Fruit fly (Drosophila melanogaster) whole organism, embryonic: ENCODE results near the gene CG15930.
A peak's percentile ranks its signal among the peaks of the same experiment; 100 is the strongest.

Experiments used
- Abd-B ChIP-seq: fragments of 200-800 bp; sonication (Bioruptor generic); optimal IDR thresholded peaks from 2 replicates; lab custom pipeline; 2018; ENCODE audit warnings: missing biosample characterization, mild to moderate bottlenecking, missing genetic modification characterization, moderate library complexity
- Ada2b ChIP-seq: fragments of 200-800 bp; sonication (Bioruptor generic); IDR thresholded peaks from 2 replicates; pipeline ENCODE4 v1.3.6; 2022; ENCODE audit warnings: missing biosample characterization, missing genetic modification characterization
- CG10959 ChIP-seq: fragments of 200-800 bp; sonication (Bioruptor generic); IDR thresholded peaks from 2 replicates; pipeline ENCODE4 v1.3.6; 2022; ENCODE audit warnings: missing biosample characterization, missing genetic modification characterization
- CG12104 ChIP-seq: fragments of 200-800 bp; sonication (Bioruptor generic); optimal IDR thresholded peaks from 3 replicates; lab custom pipeline; 2016; ENCODE audit warnings: missing biosample characterization, missing genetic modification characterization
- CG12299 ChIP-seq: fragments of 200-800 bp; sonication (Bioruptor generic); optimal IDR thresholded peaks from 2 replicates; lab custom pipeline; 2018; ENCODE audit warnings: missing biosample characterization, mild to moderate bottlenecking, missing genetic modification characterization
- CG12659 ChIP-seq: fragments of 200-800 bp; sonication (Bioruptor generic); optimal IDR thresholded peaks from 3 replicates; lab custom pipeline; 2017; ENCODE audit warnings: mild to moderate bottlenecking, missing biosample characterization, missing genetic modification reagents, missing genetic modification characterization
- CG12942 ChIP-seq: fragments of 200-800 bp; sonication (Bioruptor generic); optimal IDR thresholded peaks from 3 replicates; lab custom pipeline; 2016; ENCODE audit warnings: missing biosample characterization, missing genetic modification characterization
- CG14014 ChIP-seq: fragments of 200-800 bp; sonication (Bioruptor generic); IDR thresholded peaks from 2 replicates; pipeline ENCODE4 v1.3.6; 2022; ENCODE audit warnings: missing biosample characterization, missing genetic modification characterization
- CG15514 ChIP-seq: fragments of 200-800 bp; sonication (Bioruptor generic); optimal IDR thresholded peaks from 3 replicates; lab custom pipeline; 2017; ENCODE audit warnings: missing biosample characterization, missing genetic modification characterization, mild to moderate bottlenecking, moderate library complexity, missing genetic modification reagents
- CG17385 ChIP-seq: fragments of 200-800 bp; sonication (Bioruptor generic); optimal IDR thresholded peaks from 3 replicates; lab custom pipeline; 2018; ENCODE audit warnings: missing biosample characterization, mild to moderate bottlenecking, missing genetic modification characterization
- CG17802 ChIP-seq: fragments of 200-800 bp; sonication (Bioruptor generic); optimal IDR thresholded peaks from 2 replicates; lab custom pipeline; 2018; ENCODE audit warnings: missing biosample characterization, mild to moderate bottlenecking, missing genetic modification characterization, moderate library complexity
- CG17912 ChIP-seq: fragments of 200-800 bp; sonication (Bioruptor generic); optimal IDR thresholded peaks from 2 replicates; lab custom pipeline; 2018; ENCODE audit warnings: missing biosample characterization, mild to moderate bottlenecking, missing genetic modification characterization
- CG18262 ChIP-seq: fragments of 200-800 bp; optimal IDR thresholded peaks from 3 replicates; lab custom pipeline; 2019; ENCODE audit warnings: missing biosample characterization, mild to moderate bottlenecking, missing genetic modification characterization, moderate library complexity
- CG1832 ChIP-seq: fragments of 200-800 bp; sonication (Bioruptor generic); optimal IDR thresholded peaks from 2 replicates; lab custom pipeline; 2017; ENCODE audit warnings: missing biosample characterization, mild to moderate bottlenecking, missing genetic modification characterization, inconsistent platforms
- CG18599 ChIP-seq: fragments of 200-800 bp; sonication (Bioruptor generic); optimal IDR thresholded peaks from 3 replicates; lab custom pipeline; 2017; ENCODE audit warnings: missing biosample characterization, missing genetic modification characterization, mild to moderate bottlenecking, moderate library complexity, missing genetic modification reagents
- CG34376 ChIP-seq: fragments of 200-800 bp; sonication (Bioruptor generic); optimal IDR thresholded peaks from 2 replicates; lab custom pipeline; 2018; ENCODE audit warnings: missing biosample characterization, mild to moderate bottlenecking, missing genetic modification characterization
- CG3838 ChIP-seq: fragments of 200-800 bp; sonication (Bioruptor generic); optimal IDR thresholded peaks from 3 replicates; lab custom pipeline; 2016; ENCODE audit warnings: missing biosample characterization, missing genetic modification characterization
- CG3995 ChIP-seq: fragments of 200-800 bp; sonication (Bioruptor generic); optimal IDR thresholded peaks from 3 replicates; lab custom pipeline; 2016; ENCODE audit warnings: missing biosample characterization, missing genetic modification characterization
- CG5953 ChIP-seq: fragments of 200-800 bp; sonication (Bioruptor generic); IDR thresholded peaks from 2 replicates; pipeline ENCODE4 v1.3.6; 2022; ENCODE audit warnings: missing biosample characterization, missing genetic modification characterization
- CG6791 ChIP-seq: fragments of 200-800 bp; sonication (Bioruptor generic); IDR thresholded peaks from 3 replicates; pipeline ENCODE4 v1.3.6; 2022; ENCODE audit warnings: missing biosample characterization, missing genetic modification characterization; ENCODE audit not compliant: partially characterized antibody
- CG8478 ChIP-seq: fragments of >200 bp; optimal IDR thresholded peaks from 2 replicates; lab custom pipeline; 2018
- CG8924 ChIP-seq: fragments of 200-800 bp; optimal IDR thresholded peaks from 3 replicates; lab custom pipeline; 2019; ENCODE audit warnings: missing biosample characterization, mild to moderate bottlenecking, missing genetic modification characterization, moderate library complexity
- CG9437 ChIP-seq: fragments of 200-800 bp; sonication (Bioruptor generic); optimal IDR thresholded peaks from 2 replicates; lab custom pipeline; 2018; ENCODE audit warnings: missing biosample characterization, mild to moderate bottlenecking, missing genetic modification characterization
- Chrac-16 ChIP-seq: fragments of 200-800 bp; sonication (Bioruptor generic); optimal IDR thresholded peaks from 3 replicates; lab custom pipeline; 2016; ENCODE audit warnings: missing biosample characterization, missing genetic modification characterization
- E2f1 ChIP-seq: fragments of 200-800 bp; sonication (Bioruptor generic); IDR thresholded peaks from 2 replicates; pipeline ENCODE4 v1.3.6; 2022; ENCODE audit warnings: missing biosample characterization, missing genetic modification characterization
- Eip74EF ChIP-seq, 2 experiments: fragments of 200-800 bp in 1 of 2; fragments of >200 bp in 1 of 2; sonication (Bioruptor generic) in 1 of 2; optimal IDR thresholded peaks; 2 replicates each; lab custom pipeline; 2017 to 2019; ENCODE audit warnings: missing biosample characterization in 2 of 2, missing genetic modification characterization in 2 of 2, mild to moderate bottlenecking in 1 of 2, moderate library complexity in 1 of 2
- Hr51 ChIP-seq, 2 experiments: fragments of 200-800 bp; sonication (Bioruptor generic); optimal IDR thresholded peaks; 2 replicates in 1 of 2; 3 replicates in 1 of 2; lab custom pipeline; 2016 to 2018; ENCODE audit warnings: missing biosample characterization in 2 of 2, missing genetic modification characterization in 2 of 2, mild to moderate bottlenecking in 1 of 2, moderate library complexity in 1 of 2
- Meics ChIP-seq: fragments of 200-800 bp; sonication (Bioruptor generic); optimal IDR thresholded peaks from 2 replicates; lab custom pipeline; 2017; ENCODE audit warnings: missing biosample characterization, mild to moderate bottlenecking, missing genetic modification characterization
- Sry-δ ChIP-seq: fragments of 200-800 bp; sonication (Bioruptor generic); optimal IDR thresholded peaks from 2 replicates; lab custom pipeline; 2016; ENCODE audit warnings: missing biosample characterization, missing genetic modification characterization
- abd-A ChIP-seq: fragments of 200-800 bp; sonication (Bioruptor generic); optimal IDR thresholded peaks from 3 replicates; lab custom pipeline; 2019; ENCODE audit warnings: missing biosample characterization, mild to moderate bottlenecking, missing genetic modification characterization, moderate library complexity
- ash1 ChIP-seq: fragments of 200-800 bp; sonication (Bioruptor generic); optimal IDR thresholded peaks from 2 replicates; lab custom pipeline; 2018; ENCODE audit warnings: missing biosample characterization, mild to moderate bottlenecking, missing genetic modification characterization
- bsh ChIP-seq, 2 experiments: fragments of 200-800 bp; sonication (Bioruptor generic); optimal IDR thresholded peaks; 2 replicates each; lab custom pipeline; 2017 to 2018; ENCODE audit warnings: mild to moderate bottlenecking in 2 of 2, missing biosample characterization in 2 of 2, missing genetic modification characterization in 2 of 2, moderate library complexity in 1 of 2
- chinmo ChIP-seq: fragments of 200-800 bp; sonication (Bioruptor generic); IDR thresholded peaks from 4 replicates; pipeline ENCODE4 v1.3.6; 2022; ENCODE audit warnings: missing biosample characterization, missing genetic modification characterization; ENCODE audit not compliant: partially characterized antibody
- corto ChIP-seq: fragments of 200-800 bp; sonication (Bioruptor generic); optimal IDR thresholded peaks from 2 replicates; lab custom pipeline; 2016; ENCODE audit warnings: missing biosample characterization, mild to moderate bottlenecking, missing genetic modification characterization, moderate library complexity
- dati ChIP-seq: fragments of 200-800 bp; sonication (Bioruptor generic); IDR thresholded peaks from 2 replicates; pipeline ENCODE4 v1.3.6; 2022; ENCODE audit warnings: missing biosample characterization, missing genetic modification characterization
- dimm ChIP-seq: fragments of 200-800 bp; sonication (Bioruptor generic); IDR thresholded peaks from 2 replicates; pipeline ENCODE4 v1.3.6; 2022; ENCODE audit warnings: missing biosample characterization, missing genetic modification characterization
- dysf ChIP-seq: fragments of 200-800 bp; sonication (Bioruptor generic); IDR thresholded peaks from 3 replicates; pipeline ENCODE4 v1.3.6; 2022; ENCODE audit warnings: missing biosample characterization, missing genetic modification characterization
- ewg ChIP-seq: fragments of 200-800 bp; sonication (Bioruptor generic); optimal IDR thresholded peaks from 3 replicates; lab custom pipeline; 2017; ENCODE audit warnings: mild to moderate bottlenecking, missing biosample characterization, missing genetic modification reagents, missing genetic modification characterization
- inv ChIP-seq: fragments of 200-800 bp; sonication (Bioruptor generic); IDR thresholded peaks from 2 replicates; pipeline ENCODE4 v1.3.6; 2022; ENCODE audit warnings: missing biosample characterization, missing genetic modification characterization; ENCODE audit not compliant: partially characterized antibody
- maf-S ChIP-seq: fragments of 200-800 bp; sonication (Bioruptor generic); optimal IDR thresholded peaks from 2 replicates; lab custom pipeline; 2016; ENCODE audit warnings: missing biosample characterization, missing genetic modification characterization
- prd ChIP-seq, 3 experiments: fragments of >200 bp in 2 of 3; fragments of 200-800 bp in 1 of 3; sonication (Bioruptor generic) in 1 of 3; optimal IDR thresholded peaks in 2 of 3; IDR thresholded peaks in 1 of 3; 2 replicates in 2 of 3; 3 replicates in 1 of 3; pipeline versions ENCODE4 v1.3.6 to Lab custom; 2017 to 2022; ENCODE audit warnings: missing biosample characterization in 1 of 3, missing genetic modification characterization in 1 of 3
- pros ChIP-seq: fragments of 200-800 bp; sonication (Bioruptor generic); optimal IDR thresholded peaks from 3 replicates; lab custom pipeline; 2019; ENCODE audit warnings: missing biosample characterization, mild to moderate bottlenecking, missing genetic modification characterization, moderate library complexity
- psq ChIP-seq: fragments of 200-800 bp; sonication (Bioruptor generic); optimal IDR thresholded peaks from 2 replicates; lab custom pipeline; 2017; ENCODE audit warnings: missing biosample characterization, missing genetic modification characterization
- ranshi ChIP-seq: fragments of 200-800 bp; sonication (Bioruptor generic); IDR thresholded peaks from 2 replicates; pipeline ENCODE4 v1.3.6; 2022; ENCODE audit warnings: missing biosample characterization, missing genetic modification characterization
- rib ChIP-seq: fragments of 200-800 bp; sonication (Bioruptor generic); IDR thresholded peaks from 2 replicates; pipeline ENCODE4 v1.3.6; 2022; ENCODE audit warnings: missing biosample characterization, missing genetic modification characterization
- shn ChIP-seq: fragments of 200-800 bp; sonication (Bioruptor generic); optimal IDR thresholded peaks from 3 replicates; lab custom pipeline; 2016; ENCODE audit warnings: missing biosample characterization, missing genetic modification characterization
- wek ChIP-seq: fragments of 200-800 bp; sonication (Bioruptor generic); optimal IDR thresholded peaks from 3 replicates; lab custom pipeline; 2018; ENCODE audit warnings: missing biosample characterization, mild to moderate bottlenecking, missing genetic modification characterization, moderate library complexity
- z ChIP-seq: fragments of 200-800 bp; sonication (Bioruptor generic); IDR thresholded peaks from 3 replicates; pipeline ENCODE4 v1.3.6; 2022; ENCODE audit warnings: missing biosample characterization, missing genetic modification characterization

Gene CG15930

dm6 chrX:5329266-5329898 lies 12.3 kb upstream of the CG15930 start, which contains the start of the genes CG3309 and XRCC1 (continued):
- TF ChIP-seq CG6791 (GFP tag; lab: Robert Waterston, UW) = peak; percentile 84
- TF ChIP-seq CG3995 (GFP tag; lab: Kevin White, UChicago) = peak; percentile 99
- TF ChIP-seq ewg (GFP tag; lab: Kevin White, UChicago) = peak; percentile 13
- no peak for TF ChIP-seq z (GFP tag; lab: Robert Waterston, UW)
- TF ChIP-seq CG3838 (GFP tag; lab: Kevin White, UChicago) = no peak
- TF ChIP-seq CG34376 (GFP tag; lab: Kevin White, UChicago) = peak; percentile 7
- peak; percentile 8 for TF ChIP-seq psq
- no peak for TF ChIP-seq maf-S
- TF ChIP-seq bsh (GFP tag; optimal IDR thresholded peaks at IDR 0.05; lab: Kevin White, UChicago) = peak in 1 of 2 experiments; percentile 51
- TF ChIP-seq CG8478 (lab: Kevin White, UChicago) = no peak
- 0 out of 4 replicates have a peak, but pooled peaks have one; percentile 18 for TF ChIP-seq chinmo
- TF ChIP-seq CG15514 = peak; percentile 32
- TF ChIP-seq CG12942 = peak; percentile 31
- TF ChIP-seq dimm (GFP tag; lab: Robert Waterston, UW) = no peak
- TF ChIP-seq ranshi = peak; percentile 33; the same call in 1 of the 2 replicates
- no peak for TF ChIP-seq CG10959 (GFP tag; lab: Robert Waterston, UW)
- TF ChIP-seq prd (optimal IDR thresholded peaks at IDR 0.05; lab: Kevin White, UChicago) = no peak
- TF ChIP-seq prd (GFP tag; IDR thresholded peaks at IDR 0.05; lab: Robert Waterston, UW) = peak; percentile 81
- no peak for TF ChIP-seq corto
- TF ChIP-seq E2f1 (GFP tag; lab: Robert Waterston, UW) = peak; percentile 31; the same call in 1 of the 2 replicates
- peak; percentile 19 for TF ChIP-seq CG12104 (GFP tag; lab: Kevin White, UChicago)
- TF ChIP-seq rib (GFP tag; lab: Robert Waterston, UW) = peak; percentile 46; the same call in 1 of the 2 replicates
- TF ChIP-seq abd-A = no peak
- TF ChIP-seq Eip74EF (GFP tag; optimal IDR thresholded peaks at IDR 0.05; lab: Kevin White, UChicago) = no peak
- TF ChIP-seq wek (GFP tag; lab: Kevin White, UChicago) = no peak
- no peak for TF ChIP-seq shn (GFP tag; lab: Kevin White, UChicago)
- TF ChIP-seq CG17385 (GFP tag; lab: Kevin White, UChicago) = peak; percentile 26
- peak; percentile 68 for TF ChIP-seq Sry-δ (GFP tag; lab: Kevin White, UChicago)
- TF ChIP-seq pros = no peak
- peak; percentile 69 for TF ChIP-seq CG8924 (tag; lab: Kevin White, UChicago)
- TF ChIP-seq CG18262 = peak; percentile 65
- TF ChIP-seq inv (GFP tag; lab: Robert Waterston, UW) = peak; percentile 86
- TF ChIP-seq CG12659 = peak; percentile 60
- no peak for TF ChIP-seq CG17802 (tag; lab: Kevin White, UChicago)
- TF ChIP-seq Meics = peak; percentile 82
- TF ChIP-seq Abd-B (GFP tag; lab: Kevin White, UChicago) = peak; percentile 34
- TF ChIP-seq CG12299 = no peak
- TF ChIP-seq dati (GFP tag; lab: Robert Waterston, UW) = no peak
- TF ChIP-seq CG18599 = no peak
- TF ChIP-seq CG5953 (GFP tag; lab: Robert Waterston, UW) = no peak
- no peak for TF ChIP-seq ash1 (GFP tag; lab: Kevin White, UChicago)
- TF ChIP-seq Hr51 (GFP tag; optimal IDR thresholded peaks at IDR 0.05; lab: Kevin White, UChicago) = peak in 1 of 2 experiments; percentile 29
- peak; percentile 64; the same call in 2 of the 3 replicates for TF ChIP-seq dysf (GFP tag; lab: Robert Waterston, UW)
- TF ChIP-seq CG9437 (GFP tag; lab: Kevin White, UChicago) = peak; percentile 36
- no peak for TF ChIP-seq CG1832 (GFP tag; lab: Kevin White, UChicago)
- no peak for TF ChIP-seq CG17912
- TF ChIP-seq CG14014 (GFP tag; lab: Robert Waterston, UW) = peak; percentile 55; the same call in 1 of the 2 replicates
- TF ChIP-seq Ada2b (GFP tag; lab: Robert Waterston, UW) = no peak
- peak; percentile 13 for TF ChIP-seq Chrac-16 (GFP tag; lab: Kevin White, UChicago)
